Worm (Caenorhabditis elegans): ENCODE data around the gene pyc-1.

ce11 chrV:11811921-11812320 is 10.4 kb downstream of the pyc-1 start, which contains the start of gene D2023.3:
- TF ChIP-seq egl-13 (tag; optimal IDR thresholded peaks at IDR 0.05) (no peak), lin-13 (GFP tag; optimal IDR thresholded peaks at IDR 0.05) (no peak), ztf-4 (tag; optimal IDR thresholded peaks at IDR 0.05) (no peak), ceh-88 (GFP tag; IDR thresholded peaks at IDR 0.05) (no peak), snpc-4 (tag; optimal IDR thresholded peaks at IDR 0.05) (no peak), nhr-47 (tag; optimal IDR thresholded peaks at IDR 0.05) (no peak), blmp-1 (tag; optimal IDR thresholded peaks at IDR 0.05) (no peak), mdl-1 (tag; optimal IDR thresholded peaks at IDR 0.05) (no peak), vab-15 (tag; optimal IDR thresholded peaks at IDR 0.05) (no peak), elt-3 (tag; optimal IDR thresholded peaks at IDR 0.05) (no peak), skn-1 (tag; optimal IDR thresholded peaks at IDR 0.05) (no peak), ceh-90 (tag; optimal IDR thresholded peaks at IDR 0.05) (no peak), efl-1 (optimal IDR thresholded peaks at IDR 0.05) (no peak), efl-1 (GFP tag; optimal IDR thresholded peaks at IDR 0.05 in 1 of 2) (no peak), nhr-19 (GFP tag; conservative IDR thresholded peaks at IDR 0.05) (no peak)
